Worm (Caenorhabditis elegans): ENCODE measurements around the gene srt-5.
"Not testable (repeated sequence)": the region's sequence is repeated elsewhere in the genome, so short reads cannot be mapped to it uniquely, and the experiment has no call there.

srt-5 gene

ce11 chrV:3065928-3066327 is 14.8 kb downstream of the srt-5 start, which contains the start of gene srh-185:
Gene srh-185 (plus strand): TSS chrV:3066228.
- TF ChIP-seq T26A5.8 (tag; optimal IDR thresholded peaks at IDR 0.05) (no peak), ccch-3 (GFP tag; optimal IDR thresholded peaks at IDR 0.05) (no peak), dox-1 (GFP tag; IDR thresholded peaks at IDR 0.05) (no peak)

ce11 chrV:3064418-3064817 is 16.3 kb downstream of the srt-5 start, which contains the start of gene srt-16:
Gene srt-16 (minus strand): TSS chrV:3064518.
- not testable (repeated sequence) for TF ChIP-seq lin-54 (GFP tag; optimal IDR thresholded peaks at IDR 0.05); ccch-3 (GFP tag; optimal IDR thresholded peaks at IDR 0.05); let-607 (tag; optimal IDR thresholded peaks at IDR 0.05)

ce11 chrV:3062078-3062477 is 18.6 kb downstream of the srt-5 start, which contains the start of gene srt-15:
Gene srt-15 (minus strand): TSS chrV:3062178.
- no peak for TF ChIP-seq lin-26 (GFP tag; IDR thresholded peaks at IDR 0.05)
- TF ChIP-seq rec-8 (tag; optimal IDR thresholded peaks at IDR 0.05): no peak
- TF ChIP-seq pha-4 (tag; optimal IDR thresholded peaks at IDR 0.05): no peak
- no peak for TF ChIP-seq nhr-90 (tag; optimal IDR thresholded peaks at IDR 0.05)
- TF ChIP-seq bed-2 (GFP tag; IDR thresholded peaks at IDR 0.05): no peak
- no peak for TF ChIP-seq hrde-1 (tag; optimal IDR thresholded peaks at IDR 0.05; ENCODE audit: borderline replicate concordance)
- TF ChIP-seq cebp-1 (GFP tag; IDR thresholded peaks at IDR 0.05): no peak
- TF ChIP-seq cebp-1 (tag; optimal IDR thresholded peaks at IDR 0.05): no peak
- no peak for TF ChIP-seq nhr-179 (tag; optimal IDR thresholded peaks at IDR 0.05)
- TF ChIP-seq rcor-1 (GFP tag; IDR thresholded peaks at IDR 0.05): no peak
- no peak for TF ChIP-seq ceh-27 (GFP tag; optimal IDR thresholded peaks at IDR 0.05)
- no peak for TF ChIP-seq K11D2.4 (GFP tag; IDR thresholded peaks at IDR 0.05)
- no peak for TF ChIP-seq attf-6 (GFP tag; IDR thresholded peaks at IDR 0.05)
- no peak for TF ChIP-seq let-607 (tag; optimal IDR thresholded peaks at IDR 0.05)
- TF ChIP-seq lin-54 (GFP tag; optimal IDR thresholded peaks at IDR 0.05): no peak
- TF ChIP-seq die-1 (tag; optimal IDR thresholded peaks at IDR 0.05): no peak
- no peak for TF ChIP-seq Y67H2A.10 (GFP tag; conservative IDR thresholded peaks at IDR 0.05)
- no peak for TF ChIP-seq hsf-1 (GFP tag; IDR thresholded peaks at IDR 0.05)
- TF ChIP-seq lag-1 (GFP tag; IDR thresholded peaks at IDR 0.05): no peak
- TF ChIP-seq egl-18 (GFP tag; IDR thresholded peaks at IDR 0.05): no peak

ce11 chrV:3058996-3059395 is 21.7 kb downstream of the srt-5 start, which contains the start of gene str-244:
Gene str-244 (minus strand): TSS chrV:3059096.
- TF ChIP-seq snpc-4 (GFP tag; optimal IDR thresholded peaks at IDR 0.05) (no peak), snpc-4 (tag; optimal IDR thresholded peaks at IDR 0.05) (no peak), Y53F4B.3 (GFP tag; IDR thresholded peaks at IDR 0.05) (no peak), sdz-38 (tag; optimal IDR thresholded peaks at IDR 0.05) (no peak), Y67H2A.10 (GFP tag; conservative IDR thresholded peaks at IDR 0.05) (no peak)

ce11 chrV:3054254-3054653 is 26.4 kb downstream of the srt-5 start, which contains the start of gene C50H11.8:
Gene C50H11.8 (plus strand): TSS chrV:3054554.
- TF ChIP-seq lir-1 (GFP tag; conservative IDR thresholded peaks at IDR 0.05): no peak
- no peak for TF ChIP-seq ama-1 (optimal IDR thresholded peaks at IDR 0.05)
- TF ChIP-seq ama-1 (GFP tag; optimal IDR thresholded peaks at IDR 0.05): no peak
- TF ChIP-seq dpl-1 (GFP tag; optimal IDR thresholded peaks at IDR 0.05): no peak
- no peak for TF ChIP-seq ceh-27 (GFP tag; optimal IDR thresholded peaks at IDR 0.05)
- TF ChIP-seq hsf-1 (GFP tag; IDR thresholded peaks at IDR 0.05): no peak
- TF ChIP-seq F10E7.11 (tag; optimal IDR thresholded peaks at IDR 0.05): no peak
- no peak for TF ChIP-seq ztf-3 (GFP tag; optimal IDR thresholded peaks at IDR 0.05)
- no peak for TF ChIP-seq C06A6.2 (GFP tag; conservative IDR thresholded peaks at IDR 0.05)
- TF ChIP-seq zfh-2 (GFP tag; conservative IDR thresholded peaks at IDR 0.05): no peak
- no peak for TF ChIP-seq zim-3 (tag; optimal IDR thresholded peaks at IDR 0.05)
- no peak for TF ChIP-seq die-1 (tag; optimal IDR thresholded peaks at IDR 0.05)
- no peak for TF ChIP-seq ceh-79 (tag; optimal IDR thresholded peaks at IDR 0.05)
- TF ChIP-seq cebp-1 (GFP tag; IDR thresholded peaks at IDR 0.05): no peak
- TF ChIP-seq cebp-1 (tag; optimal IDR thresholded peaks at IDR 0.05): no peak
- TF ChIP-seq unc-130 (GFP tag; optimal IDR thresholded peaks at IDR 0.05): no peak
- no peak for TF ChIP-seq lsl-1 (GFP tag; optimal IDR thresholded peaks at IDR 0.05)
- no peak for TF ChIP-seq F39B2.1 (GFP tag; IDR thresholded peaks at IDR 0.05)
- TF ChIP-seq lin-26 (GFP tag; IDR thresholded peaks at IDR 0.05): no peak
- no peak for TF ChIP-seq aptf-3 (GFP tag; IDR thresholded peaks at IDR 0.05)
